Worm (Caenorhabditis elegans): ENCODE results near the gene srw-40.

srw-40 gene

ce11 chrII:4341484-4341883 is 25.6 kb upstream of the srw-40 start:
- TF ChIP-seq lsy-12 (tag; optimal IDR thresholded peaks at IDR 0.05) (no peak), nfya-1 (tag; optimal IDR thresholded peaks at IDR 0.05; ENCODE audit: insufficient read depth) (peak; percentile 99)

ce11 chrII:4339882-4340281 is 24.0 kb upstream of the srw-40 start, which contains the start of gene athp-2:
athp-2 (plus strand) TSS chrII:4340182.
- TF ChIP-seq ceh-16 (tag; optimal IDR thresholded peaks at IDR 0.05) (no peak), fos-1 (tag; optimal IDR thresholded peaks at IDR 0.05) (no peak), unc-62 (GFP tag; optimal IDR thresholded peaks at IDR 0.05) (no peak), nhr-67 (tag; optimal IDR thresholded peaks at IDR 0.05) (no peak), lin-15B (tag; optimal IDR thresholded peaks at IDR 0.05) (no peak), elt-2 (tag; optimal IDR thresholded peaks at IDR 0.05) (no peak), pqm-1 (tag; optimal IDR thresholded peaks at IDR 0.05) (no peak), ZK546.5 (tag; optimal IDR thresholded peaks at IDR 0.05) (no peak), mml-1 (tag; optimal IDR thresholded peaks at IDR 0.05) (no peak)

- TF ChIP-seq fkh-2 (tag; optimal IDR thresholded peaks at IDR 0.05) (no peak), nfya-1 (tag; optimal IDR thresholded peaks at IDR 0.05; ENCODE audit: insufficient read depth) (peak; percentile 84)
These were observed 21.8 kb upstream of the srw-40 start for ce11 chrII:4337731-4338130.

DNA sequence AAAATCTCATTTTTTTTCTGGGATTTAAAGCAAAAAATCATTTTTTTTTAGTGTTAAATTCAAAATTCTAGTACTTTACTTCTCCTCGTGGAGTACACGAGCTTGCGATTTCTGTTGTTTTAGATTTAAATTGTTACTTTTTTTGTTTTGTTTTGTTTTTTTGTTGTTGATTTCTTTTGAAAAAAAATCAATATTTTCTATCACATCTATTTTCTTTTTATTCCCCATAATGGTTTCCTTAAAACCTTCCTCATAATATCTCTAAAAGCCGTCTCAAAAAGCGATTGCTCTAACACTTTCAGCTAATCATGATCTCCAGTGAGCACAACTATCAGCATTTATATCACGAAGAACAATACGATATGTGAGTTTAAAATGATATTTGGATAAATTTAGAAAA is 18.5 kb upstream of the srw-40 start, which contains the start of gene madf-3:
TSS of gene madf-3 (plus strand) at position 301 of the 400 bp plus-strand sequence.
- TF ChIP-seq nhr-77 (tag; optimal IDR thresholded peaks at IDR 0.05) (no peak), egl-27 (tag; optimal IDR thresholded peaks at IDR 0.05) (no peak), nhr-237 (tag; optimal IDR thresholded peaks at IDR 0.05) (no peak), snpc-4 (tag; optimal IDR thresholded peaks at IDR 0.05) (no peak), aly-2 (tag; optimal IDR thresholded peaks at IDR 0.05) (no peak), R02D3.7 (tag; optimal IDR thresholded peaks at IDR 0.05) (no peak), elt-1 (tag; optimal IDR thresholded peaks at IDR 0.05) (no peak), ztf-4 (tag; optimal IDR thresholded peaks at IDR 0.05) (no peak), mml-1 (tag; optimal IDR thresholded peaks at IDR 0.05) (no peak), elt-3 (tag; optimal IDR thresholded peaks at IDR 0.05) (no peak), ceh-9 (tag; optimal IDR thresholded peaks at IDR 0.05) (no peak), lsy-12 (tag; optimal IDR thresholded peaks at IDR 0.05) (no peak), zag-1 (tag; optimal IDR thresholded peaks at IDR 0.05) (no peak), ceh-82 (tag; optimal IDR thresholded peaks at IDR 0.05) (no peak), egl-5 (tag; optimal IDR thresholded peaks at IDR 0.05) (no peak), pha-4 (tag; optimal IDR thresholded peaks at IDR 0.05) (no peak), nhr-43 (tag; optimal IDR thresholded peaks at IDR 0.05; ENCODE audit: poor library complexity, severe bottlenecking) (no peak), nhr-12 (tag; optimal IDR thresholded peaks at IDR 0.05) (no peak), nhr-11 (tag; optimal IDR thresholded peaks at IDR 0.05) (no peak)

- TF ChIP-seq ceh-28 (tag; optimal IDR thresholded peaks at IDR 0.05) (peak; percentile 10), egl-27 (tag; optimal IDR thresholded peaks at IDR 0.05) (no peak), nhr-43 (tag; optimal IDR thresholded peaks at IDR 0.05; ENCODE audit: poor library complexity, severe bottlenecking) (no peak), elt-3 (tag; optimal IDR thresholded peaks at IDR 0.05) (no peak)
These were observed 12.8 kb upstream of the srw-40 start, which contains the start of gene H20J04.4 for ce11 chrII:4328716-4329115. H20J04.4 (plus strand) TSS chrII:4329016.

DNA sequence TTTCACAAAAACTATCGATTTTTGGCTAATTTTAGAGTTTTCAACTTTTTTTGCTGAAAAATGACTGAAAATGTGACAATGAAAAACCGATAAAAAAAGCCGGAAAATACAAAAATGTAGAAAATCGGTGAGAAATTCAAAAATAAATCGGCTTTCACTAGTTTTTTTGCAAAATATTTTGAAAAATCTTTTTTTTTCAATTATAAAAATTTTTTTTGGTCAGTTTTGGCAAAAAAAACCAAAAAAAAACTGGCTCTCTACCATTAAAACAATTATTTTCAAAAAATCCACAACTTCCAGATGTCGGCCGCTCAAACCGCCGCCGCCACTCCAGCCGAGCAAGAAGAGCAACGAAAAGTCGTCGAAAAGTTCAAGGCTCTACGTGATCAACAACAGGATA is 10.5 kb upstream of the srw-40 start, which contains the start of gene pfd-2:
TSS of gene pfd-2 (plus strand) at position 301 of the 400 bp plus-strand sequence.
- no peak for TF ChIP-seq elt-3 (tag; optimal IDR thresholded peaks at IDR 0.05)
- TF ChIP-seq nhr-77 (tag; optimal IDR thresholded peaks at IDR 0.05): no peak
- no peak for TF ChIP-seq jun-1 (tag; optimal IDR thresholded peaks at IDR 0.05)
- TF ChIP-seq skn-1 (tag; optimal IDR thresholded peaks at IDR 0.05): no peak
- no peak for TF ChIP-seq ceh-28 (tag; optimal IDR thresholded peaks at IDR 0.05)

Measured in whole organism, L3 larva.